Worm (Caenorhabditis elegans): Measurements from ENCODE around the gene Y43E12A.2.

Y43E12A.2 gene

DNA sequence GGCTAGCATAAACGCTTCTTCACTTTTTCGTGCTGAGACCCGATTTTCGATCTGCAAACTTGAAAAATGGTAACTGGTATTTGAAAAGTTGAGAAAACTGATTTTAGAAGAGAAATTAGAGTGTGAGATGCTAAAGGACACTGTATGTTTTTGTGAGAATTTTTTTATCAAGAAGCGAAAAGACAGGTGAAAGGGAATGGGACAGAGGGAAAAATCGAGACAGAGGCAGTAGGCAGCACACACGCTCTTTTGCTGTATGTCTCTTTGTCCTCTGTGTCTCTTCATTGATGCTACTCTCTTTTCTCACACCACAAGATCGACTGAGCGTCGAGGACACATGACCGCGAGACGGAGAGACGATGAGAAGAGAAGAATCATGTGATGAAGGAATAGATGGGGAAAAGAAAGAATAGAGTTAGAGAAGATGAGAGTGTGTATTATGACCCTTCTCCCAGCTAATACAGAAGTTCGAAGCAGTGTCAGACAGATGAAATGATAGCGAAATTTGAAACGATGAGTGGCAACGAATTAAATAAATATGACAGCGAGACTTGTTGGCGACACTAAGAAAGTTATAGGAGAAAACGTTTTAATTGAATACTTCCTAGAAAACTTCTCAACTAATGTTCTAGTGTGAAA is 45.9 kb upstream of the Y43E12A.2 start, which contains the start of gene lgg-2:
lgg-2 (minus strand) TSS at position 51 of the 639 bp plus-strand sequence.
- no peak for TF ChIP-seq ztf-11 (tag; optimal IDR thresholded peaks at IDR 0.05)
- peak; percentile 97 for TF ChIP-seq nhr-11 (tag; optimal IDR thresholded peaks at IDR 0.05)
- peak; percentile 22 for TF ChIP-seq nhr-76 (tag; optimal IDR thresholded peaks at IDR 0.05)
- peak; percentile 58; the same call in 1 of the 2 replicates for TF ChIP-seq Y105C5A.15 (GFP tag; IDR thresholded peaks at IDR 0.05)
- TF ChIP-seq lin-38 (GFP tag; IDR thresholded peaks at IDR 0.05) = peak; percentile 73
- TF ChIP-seq Y5F2A.4 (GFP tag; optimal IDR thresholded peaks at IDR 0.05) = peak; percentile 12
- no peak for TF ChIP-seq snpc-4 (tag; optimal IDR thresholded peaks at IDR 0.05)
- TF ChIP-seq ceh-20 (GFP tag; IDR thresholded peaks at IDR 0.05) = peak; percentile 87
- TF ChIP-seq jun-1 (tag; optimal IDR thresholded peaks at IDR 0.05) = peak; percentile 91
- TF ChIP-seq nhr-25 (tag; optimal IDR thresholded peaks at IDR 0.05; ENCODE audit: borderline replicate concordance, insufficient read depth) = peak; percentile 86
- TF ChIP-seq ceh-32 (tag; optimal IDR thresholded peaks at IDR 0.05; ENCODE audit: poor library complexity) = peak; percentile 4
- no peak for TF ChIP-seq D1046.2 (GFP tag; IDR thresholded peaks at IDR 0.05)
- TF ChIP-seq php-3 (GFP tag; IDR thresholded peaks at IDR 0.05) = 0 out of 2 replicates have a peak, but pooled peaks have one; percentile 55
- TF ChIP-seq daf-19 (GFP tag; conservative IDR thresholded peaks at IDR 0.05) = no peak
- no peak for TF ChIP-seq daf-12 (tag; optimal IDR thresholded peaks at IDR 0.05)
- TF ChIP-seq tra-1 (GFP tag; IDR thresholded peaks at IDR 0.05) = peak; percentile 92
- peak; percentile 69; the same call in 1 of the 2 replicates for TF ChIP-seq arid-1 (GFP tag; conservative IDR thresholded peaks at IDR 0.05)
- TF ChIP-seq unc-130 (GFP tag; optimal IDR thresholded peaks at IDR 0.05) = no peak
- TF ChIP-seq Y75B8A.6 (GFP tag; IDR thresholded peaks at IDR 0.05) = no peak
- peak; percentile 65 for TF ChIP-seq attf-4 (tag; optimal IDR thresholded peaks at IDR 0.05)
- TF ChIP-seq lsy-2 (tag; optimal IDR thresholded peaks at IDR 0.05) = peak; percentile 88 to 95
- TF ChIP-seq tag-97 (GFP tag; IDR thresholded peaks at IDR 0.05) = no peak
- peak; percentile 47 for TF ChIP-seq fkh-10 (GFP tag; optimal IDR thresholded peaks at IDR 0.05)
- no peak for TF ChIP-seq daf-8 (GFP tag; IDR thresholded peaks at IDR 0.05)
- peak; percentile 1 for TF ChIP-seq lin-39 (tag; optimal IDR thresholded peaks at IDR 0.05)
- TF ChIP-seq gei-8 (GFP tag; optimal IDR thresholded peaks at IDR 0.05) = peak; percentile 75
- TF ChIP-seq zfp-2 (tag; optimal IDR thresholded peaks at IDR 0.05) = peak; percentile 39
- TF ChIP-seq mdt-29 (GFP tag; IDR thresholded peaks at IDR 0.05) = peak; percentile 93
- TF ChIP-seq vab-7 (GFP tag; IDR thresholded peaks at IDR 0.05) = no peak
- no peak for TF ChIP-seq rbr-2 (tag; optimal IDR thresholded peaks at IDR 0.05)
- no peak for TF ChIP-seq zip-11 (GFP tag; IDR thresholded peaks at IDR 0.05)
- peak; percentile 25; the same call in 1 of the 2 replicates for TF ChIP-seq madf-9 (GFP tag; conservative IDR thresholded peaks at IDR 0.05)
- peak; percentile 84 for TF ChIP-seq mxl-3 (GFP tag; optimal IDR thresholded peaks at IDR 0.05)
- TF ChIP-seq ZK546.5 (tag; optimal IDR thresholded peaks at IDR 0.05) = no peak
- TF ChIP-seq fos-1 (tag; optimal IDR thresholded peaks at IDR 0.05) = no peak
- TF ChIP-seq egl-27 (tag; optimal IDR thresholded peaks at IDR 0.05) = no peak
- peak; percentile 86 for TF ChIP-seq mes-2 (tag; optimal IDR thresholded peaks at IDR 0.05; ENCODE audit: poor library complexity, severe bottlenecking)
- TF ChIP-seq spr-1 (tag; optimal IDR thresholded peaks at IDR 0.05) = peak; percentile 82
- no peak for TF ChIP-seq ceh-62 (tag; optimal IDR thresholded peaks at IDR 0.05)
- no peak for TF ChIP-seq zip-2 (tag; optimal IDR thresholded peaks at IDR 0.05)
- TF ChIP-seq lin-29 (GFP tag; IDR thresholded peaks at IDR 0.05) = peak; percentile 54; the same call in 1 of the 2 replicates
- TF ChIP-seq pqm-1 (tag; optimal IDR thresholded peaks at IDR 0.05) = peak; percentile 74
- peak; percentile 84 for TF ChIP-seq nhr-41 (GFP tag; IDR thresholded peaks at IDR 0.05)
- TF ChIP-seq ama-1 (optimal IDR thresholded peaks at IDR 0.05) = peak; percentile 19
- no peak for TF ChIP-seq R02D3.7 (tag; optimal IDR thresholded peaks at IDR 0.05)
- TF ChIP-seq zag-1 (tag; optimal IDR thresholded peaks at IDR 0.05) = peak; percentile 26
- no peak for TF ChIP-seq dmd-8 (GFP tag; IDR thresholded peaks at IDR 0.05)
- TF ChIP-seq saeg-2 (GFP tag; IDR thresholded peaks at IDR 0.05) = peak; percentile 89
- peak; percentile 87 for TF ChIP-seq hmg-1.1 (GFP tag; IDR thresholded peaks at IDR 0.05)
- TF ChIP-seq hlh-30 (tag; optimal IDR thresholded peaks at IDR 0.05; ENCODE audit: insufficient read depth) = peak; percentile 100
- TF ChIP-seq nhr-10 (tag; optimal IDR thresholded peaks at IDR 0.05) = peak; percentile 80

All from whole organism, L4 larva.